Fruit fly (Drosophila melanogaster): Measurements from ENCODE around the gene CG13999.
A peak's percentile ranks its signal among the peaks of the same experiment; 100 is the strongest.

The CG13999 gene

dm6 chr2L:5948775-5949526 lies 7.3 kb downstream of the CG13999 start, which contains the start of gene CG9044 (continued):
- TF ChIP-seq CG12071 (GFP tag; optimal IDR thresholded peaks at IDR 0.05): no peak
- TF ChIP-seq CG4404 (GFP tag; IDR thresholded peaks at IDR 0.05): peak; percentile 45; the same call in 1 of the 2 replicates
- TF ChIP-seq CG17912 (GFP tag; optimal IDR thresholded peaks at IDR 0.05): peak; percentile 2
- peak in 1 of 3 experiments; percentile 41 for TF ChIP-seq Stat92E (GFP tag; optimal IDR thresholded peaks at IDR 0.05)
- TF ChIP-seq vvl (GFP tag; IDR thresholded peaks at IDR 0.05): no peak
- peak; percentile 11; the same call in 1 of the 2 replicates for TF ChIP-seq wdn (GFP tag; IDR thresholded peaks at IDR 0.05)
- peak; percentile 78 for TF ChIP-seq phol (tag; optimal IDR thresholded peaks at IDR 0.05)
- TF ChIP-seq pfk (GFP tag; optimal IDR thresholded peaks at IDR 0.05): no peak
- TF ChIP-seq lbe (GFP tag; optimal IDR thresholded peaks at IDR 0.05): peak; percentile 65
- TF ChIP-seq her (GFP tag; optimal IDR thresholded peaks at IDR 0.05): peak; percentile 6
- no peak for TF ChIP-seq D (optimal IDR thresholded peaks at IDR 0.05)
- TF ChIP-seq D (GFP tag; optimal IDR thresholded peaks at IDR 0.05): peak; percentile 34
- TF ChIP-seq Lim3 (GFP tag; IDR thresholded peaks at IDR 0.05): no peak
- peak; percentile 61 for TF ChIP-seq CG8944 (GFP tag; optimal IDR thresholded peaks at IDR 0.05)
- no peak for TF ChIP-seq HLH3B (GFP tag; IDR thresholded peaks at IDR 0.05)
- TF ChIP-seq CG11398 (GFP tag; optimal IDR thresholded peaks at IDR 0.05): peak; percentile 18
- no peak for TF ChIP-seq CG34376 (GFP tag; optimal IDR thresholded peaks at IDR 0.05)
- TF ChIP-seq lmd (GFP tag; IDR thresholded peaks at IDR 0.05): peak; percentile 59; the same call in 1 of the 2 replicates
- TF ChIP-seq tna (GFP tag; IDR thresholded peaks at IDR 0.05; ENCODE audit: partially characterized antibody): peak; percentile 76
- TF ChIP-seq Nf-YB (GFP tag; optimal IDR thresholded peaks at IDR 0.05): no peak
- TF ChIP-seq HLH54F (GFP tag; optimal IDR thresholded peaks at IDR 0.05): peak; percentile 79
- no peak for TF ChIP-seq CG30431 (GFP tag; optimal IDR thresholded peaks at IDR 0.05)
- TF ChIP-seq Dek (tag; optimal IDR thresholded peaks at IDR 0.05): peak; percentile 30
- TF ChIP-seq jumu (GFP tag; optimal IDR thresholded peaks at IDR 0.05): peak; percentile 70
- TF ChIP-seq br (optimal IDR thresholded peaks at IDR 0.05): no peak
- peak; percentile 41 for TF ChIP-seq CG15696 (tag; optimal IDR thresholded peaks at IDR 0.05)
- peak; percentile 70 for TF ChIP-seq grn (GFP tag; optimal IDR thresholded peaks at IDR 0.05)
- no peak for TF ChIP-seq hkb (optimal IDR thresholded peaks at IDR 0.05)
- no peak for TF ChIP-seq hkb (GFP tag; IDR thresholded peaks at IDR 0.05)
- no peak for TF ChIP-seq CG11695 (GFP tag; IDR thresholded peaks at IDR 0.05)
- TF ChIP-seq pan (optimal IDR thresholded peaks at IDR 0.05): no peak
- no peak for TF ChIP-seq pan (GFP tag; optimal IDR thresholded peaks at IDR 0.05 in 1 of 2, IDR thresholded peaks at IDR 0.05 in 1 of 2)
- TF ChIP-seq so (GFP tag; IDR thresholded peaks at IDR 0.05): 0 out of 3 replicates have a peak, but pooled peaks have one; percentile 31
- peak; percentile 91 for TF ChIP-seq Dip2 (GFP tag; IDR thresholded peaks at IDR 0.05)
- TF ChIP-seq ro (GFP tag; IDR thresholded peaks at IDR 0.05): no peak
- no peak for TF ChIP-seq CG15479 (GFP tag; optimal IDR thresholded peaks at IDR 0.05)
- peak; percentile 66 for TF ChIP-seq ind (GFP tag; optimal IDR thresholded peaks at IDR 0.05)
- no peak for TF ChIP-seq CG15011 (GFP tag; optimal IDR thresholded peaks at IDR 0.05)
- no peak for TF ChIP-seq Vsx1 (GFP tag; optimal IDR thresholded peaks at IDR 0.05)
- peak; percentile 70 for TF ChIP-seq fu2 (GFP tag; optimal IDR thresholded peaks at IDR 0.05)
- TF ChIP-seq CG6765 (GFP tag; optimal IDR thresholded peaks at IDR 0.05): no peak
- TF ChIP-seq CG7745 (tag; optimal IDR thresholded peaks at IDR 0.05): no peak
- peak; percentile 59 for TF ChIP-seq CG4424 (GFP tag; optimal IDR thresholded peaks at IDR 0.05)
- TF ChIP-seq CG10274 (GFP tag; optimal IDR thresholded peaks at IDR 0.05): no peak
- TF ChIP-seq insv (GFP tag; optimal IDR thresholded peaks at IDR 0.05): peak in 1 of 2 experiments; percentile 20
- TF ChIP-seq Abd-B (GFP tag; optimal IDR thresholded peaks at IDR 0.05): no peak
- TF ChIP-seq al (GFP tag; IDR thresholded peaks at IDR 0.05): peak; percentile 50
- peak; percentile 36 for TF ChIP-seq CG12942 (GFP tag; optimal IDR thresholded peaks at IDR 0.05)
- peak; percentile 31; the same call in 1 of the 2 replicates for TF ChIP-seq esg (GFP tag; conservative IDR thresholded peaks at IDR 0.05)
- no peak for TF ChIP-seq CG17612 (GFP tag; IDR thresholded peaks at IDR 0.05)
- no peak for TF ChIP-seq CG2202 (tag; optimal IDR thresholded peaks at IDR 0.05)
